Worm (Caenorhabditis elegans): ENCODE results near the gene tbg-1.

DNA sequence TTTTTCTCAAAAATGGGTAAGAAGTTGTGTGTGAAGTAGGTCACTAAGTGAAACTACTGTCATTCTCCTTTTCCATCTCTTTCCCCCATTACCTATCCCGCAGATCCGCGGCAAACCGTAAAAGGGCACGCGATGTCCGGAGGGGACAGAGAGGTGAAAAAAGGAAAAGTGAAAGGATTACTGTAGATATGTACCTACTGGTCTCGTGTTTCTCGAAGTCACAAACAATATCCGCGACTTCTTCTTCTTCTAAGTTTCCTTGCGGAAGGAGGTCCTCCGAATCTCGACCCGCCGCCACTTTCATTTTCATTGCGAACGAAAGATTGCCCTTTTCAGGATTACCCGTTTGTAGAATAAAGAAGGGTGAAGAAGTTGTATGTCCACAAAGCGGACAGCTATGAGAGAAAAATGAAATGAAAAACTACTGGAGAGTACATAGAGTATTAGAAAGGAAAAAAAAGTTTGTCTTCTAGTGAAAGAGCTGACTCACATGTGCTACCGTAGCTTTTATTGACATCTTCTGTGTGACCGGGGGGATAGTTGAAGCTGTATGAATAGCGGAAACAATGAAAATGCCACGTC, 17.6 kb upstream of the tbg-1 start:
- TF ChIP-seq ama-1 (optimal IDR thresholded peaks at IDR 0.05): no peak
- TF ChIP-seq nhr-10 (tag; optimal IDR thresholded peaks at IDR 0.05): no peak
- no peak for TF ChIP-seq pqm-1 (tag; optimal IDR thresholded peaks at IDR 0.05)
- TF ChIP-seq daf-16 (GFP tag; optimal IDR thresholded peaks at IDR 0.05): no peak
- no peak for TF ChIP-seq daf-16 (tag; optimal IDR thresholded peaks at IDR 0.05)
- TF ChIP-seq ceh-32 (tag; optimal IDR thresholded peaks at IDR 0.05; ENCODE audit: poor library complexity): no peak
- TF ChIP-seq tag-97 (GFP tag; IDR thresholded peaks at IDR 0.05): no peak
- TF ChIP-seq unc-62 (GFP tag; optimal IDR thresholded peaks at IDR 0.05 in 1 of 2): peak in 1 of 2 experiments; percentile 93
- no peak for TF ChIP-seq unc-62 (tag; optimal IDR thresholded peaks at IDR 0.05)
